Fruit fly (Drosophila melanogaster) whole organism, larva: ENCODE measurements around the gene BI-1.

Source experiments
- noc ChIP-seq: fragments of 200-800 bp; sonication (Bioruptor generic); optimal IDR thresholded peaks from 3 replicates; lab custom pipeline; 2019; ENCODE audit warnings: missing biosample characterization, mild to moderate bottlenecking, missing genetic modification characterization, moderate library complexity

Gene BI-1

DNA sequence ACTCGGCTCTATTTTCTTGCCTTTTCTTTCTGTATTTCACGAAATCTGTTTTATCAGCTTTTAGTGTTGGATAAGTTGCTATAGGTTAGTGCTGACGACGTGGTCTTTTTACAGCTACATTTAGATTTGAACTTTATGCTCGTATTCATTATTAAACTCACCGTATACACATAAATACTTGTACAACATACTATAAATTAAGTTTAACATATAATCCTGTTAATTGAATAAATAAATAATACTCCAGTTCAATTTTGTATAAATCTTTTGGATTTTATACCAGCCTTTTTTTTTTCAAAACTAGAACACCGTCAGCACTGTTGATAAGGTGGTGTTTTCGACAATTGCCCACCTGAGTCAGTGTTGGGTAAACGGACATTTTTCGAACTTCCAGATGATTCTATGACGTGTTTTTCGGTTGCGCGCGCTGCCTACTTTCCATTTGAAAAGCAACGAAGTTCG is at the start of gene BI-1:
BI-1 (minus strand) TSS at position 51 of the 462 bp plus-strand sequence.
- peak; percentile 82 for TF ChIP-seq noc (tag; lab: Kevin White, UChicago)

DNA sequence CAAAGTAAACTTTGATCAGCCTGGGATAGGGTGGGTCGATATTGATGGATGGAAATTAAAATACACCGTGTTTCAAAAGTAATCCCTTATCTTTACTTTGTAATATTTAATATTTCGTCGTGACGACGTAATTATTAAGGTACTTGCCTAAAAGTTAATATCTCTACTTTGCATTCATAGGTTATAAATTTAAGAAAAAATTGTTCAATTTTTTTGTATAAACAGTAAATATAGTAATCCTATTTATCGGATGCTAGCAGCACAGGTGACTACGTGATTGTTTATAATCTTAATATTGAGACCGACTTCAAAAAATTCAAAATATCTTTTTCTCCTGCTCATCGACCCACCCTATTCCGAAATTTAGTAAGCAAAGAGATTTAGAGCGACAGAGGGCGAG is 49.4 kb upstream of the BI-1 start:
- TF ChIP-seq noc (tag; lab: Kevin White, UChicago), result peak; percentile 27

DNA sequence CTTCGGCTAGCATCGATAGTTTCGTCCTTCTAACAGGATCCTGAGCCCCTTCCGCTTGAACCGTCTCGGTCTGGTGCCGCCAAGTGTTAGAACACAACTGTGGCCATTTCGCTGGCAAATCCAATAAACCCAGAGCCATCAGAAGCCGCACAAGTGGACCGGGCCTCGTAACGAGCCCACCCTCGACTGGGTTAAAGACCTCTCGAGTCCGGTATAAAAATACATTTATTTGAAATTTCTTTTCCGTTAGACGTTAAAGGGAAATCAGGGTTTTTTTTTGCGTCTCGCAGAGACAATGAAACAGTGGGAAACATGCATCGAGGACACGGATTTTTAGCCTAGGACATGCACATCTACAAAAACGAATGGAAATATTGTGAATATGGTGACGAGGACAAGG is 47.5 kb upstream of the BI-1 start, which contains the start of gene Culd:
Culd (minus strand) TSS at position 101 of the 400 bp plus-strand sequence.
- TF ChIP-seq noc (tag; lab: Kevin White, UChicago), result no peak

- TF ChIP-seq noc (tag; lab: Kevin White, UChicago), result no peak
Measured at dm6 chr3L:8347346-8347745, 38.6 kb upstream of the BI-1 start.

- peak; percentile 81 for TF ChIP-seq noc (tag; lab: Kevin White, UChicago)
Measured at dm6 chr3L:8346100-8346980, 37.6 kb upstream of the BI-1 start, which contains the start of the genes CG7182 and GAPcenA. Gene CG7182 (minus strand): TSS chr3L:8346382. Gene GAPcenA (plus strand): TSS chr3L:8346561.

DNA sequence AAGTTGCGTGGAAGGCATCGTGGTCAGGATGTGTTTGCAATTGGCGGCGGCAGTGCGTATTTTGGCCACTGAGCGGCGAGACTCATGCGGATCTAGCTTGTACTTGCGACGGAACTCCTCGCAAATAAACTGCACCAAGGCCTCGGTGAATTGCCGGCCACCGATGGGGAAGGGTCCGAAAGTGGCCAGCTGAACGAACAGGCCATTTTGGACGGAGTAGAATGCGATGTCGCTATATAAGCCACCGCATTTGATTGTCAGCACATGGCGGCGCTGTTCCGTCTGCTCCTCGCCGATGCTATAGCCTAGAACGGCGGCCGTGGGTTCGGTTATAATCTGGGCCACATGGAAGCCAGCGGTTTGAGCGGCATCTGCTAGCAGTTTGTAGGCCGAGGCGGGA is 36.4 kb upstream of the BI-1 start:
- no peak for TF ChIP-seq noc (tag; lab: Kevin White, UChicago)

DNA sequence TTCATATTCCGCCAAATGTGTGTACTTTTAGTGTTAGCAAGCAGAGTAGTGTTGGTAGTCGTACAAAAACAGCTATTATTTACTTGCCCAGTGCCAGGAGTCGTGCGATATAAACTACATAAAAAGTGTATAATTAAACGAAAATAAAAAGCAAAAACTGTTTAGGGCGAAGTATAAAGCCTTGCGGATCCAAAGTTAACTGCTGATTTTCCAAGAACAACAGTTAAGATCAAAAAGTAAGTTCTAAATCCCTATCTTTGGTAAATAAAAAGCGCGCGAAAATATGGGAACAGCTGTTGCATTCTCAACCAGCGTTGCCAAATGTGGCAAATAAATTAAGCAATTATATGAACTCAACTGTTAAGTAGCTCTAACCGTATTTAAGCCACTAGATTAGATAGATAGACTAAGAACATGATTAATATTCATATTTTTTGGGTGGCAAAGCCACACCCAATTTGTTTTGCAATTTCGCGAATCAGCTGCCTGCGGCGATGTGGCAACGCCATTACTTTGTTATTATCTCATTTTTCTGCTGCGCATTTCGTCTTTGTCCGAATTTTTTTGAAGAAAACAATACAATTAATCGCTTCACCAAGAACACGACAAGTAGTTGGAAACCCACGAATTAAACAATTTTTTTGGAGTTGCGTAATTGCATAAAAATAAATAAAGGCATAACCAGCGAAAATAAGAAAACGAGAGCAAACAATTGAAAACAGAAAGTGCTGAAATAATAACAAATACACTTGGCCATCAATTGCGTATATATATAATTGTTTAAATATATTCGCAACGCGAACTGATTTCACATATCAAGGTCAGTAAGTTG is 31.7 kb upstream of the BI-1 start, which contains the start of the genes Prim1 and CG7083:
Prim1 (plus strand) TSS at position 51 of the 832 bp plus-strand sequence.
CG7083 (plus strand) TSS at position 522 of the 832 bp plus-strand sequence.
- peak; percentile 18 for TF ChIP-seq noc (tag; lab: Kevin White, UChicago)

DNA sequence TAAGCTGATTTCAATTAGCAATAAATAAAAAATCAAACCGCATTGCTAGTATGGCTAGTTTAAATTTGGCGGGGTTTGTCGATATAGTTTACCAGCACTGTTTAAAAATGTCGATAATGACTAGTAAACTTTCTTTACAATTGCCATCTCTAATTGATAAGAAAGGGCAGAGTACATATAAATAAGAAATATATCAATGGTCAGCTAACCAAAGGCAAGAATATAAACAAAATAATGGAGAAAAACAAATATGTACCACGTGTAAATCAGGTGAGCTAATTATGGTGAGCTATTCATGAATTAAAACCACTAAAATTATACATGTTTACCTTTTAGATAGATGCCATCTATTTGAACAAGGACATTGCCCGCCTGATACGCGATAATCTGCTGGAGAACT is 30.2 kb upstream of the BI-1 start, which contains the start of gene Pex2:
Pex2 (plus strand) TSS at position 131 of the 400 bp plus-strand sequence.
- TF ChIP-seq noc (tag; lab: Kevin White, UChicago), result no peak

- TF ChIP-seq noc (tag; lab: Kevin White, UChicago), result no peak
Measured at dm6 chr3L:8336372-8336771, 27.6 kb upstream of the BI-1 start, which contains the start of gene Cpr66Cb. Gene Cpr66Cb (plus strand): TSS chr3L:8336672.

DNA sequence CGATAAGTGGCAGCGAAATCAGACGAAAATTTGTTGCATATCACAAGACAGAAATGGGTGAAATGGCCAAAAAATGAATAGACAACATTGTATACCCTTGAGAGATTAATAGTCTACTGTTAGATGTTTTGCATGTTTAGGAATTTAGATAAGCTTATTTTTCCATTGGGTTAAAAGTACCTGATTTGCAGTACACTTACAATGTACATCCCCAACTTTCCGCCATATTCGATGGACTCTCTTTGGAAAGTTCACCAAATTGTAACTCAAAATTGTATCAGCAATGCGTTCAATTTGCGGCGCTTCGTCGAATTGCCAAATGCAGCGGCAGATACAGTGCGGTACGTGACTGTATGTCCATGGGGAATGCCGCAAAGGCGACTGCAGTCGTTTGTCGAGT is 25.6 kb upstream of the BI-1 start:
- TF ChIP-seq noc (tag; lab: Kevin White, UChicago), result no peak

DNA sequence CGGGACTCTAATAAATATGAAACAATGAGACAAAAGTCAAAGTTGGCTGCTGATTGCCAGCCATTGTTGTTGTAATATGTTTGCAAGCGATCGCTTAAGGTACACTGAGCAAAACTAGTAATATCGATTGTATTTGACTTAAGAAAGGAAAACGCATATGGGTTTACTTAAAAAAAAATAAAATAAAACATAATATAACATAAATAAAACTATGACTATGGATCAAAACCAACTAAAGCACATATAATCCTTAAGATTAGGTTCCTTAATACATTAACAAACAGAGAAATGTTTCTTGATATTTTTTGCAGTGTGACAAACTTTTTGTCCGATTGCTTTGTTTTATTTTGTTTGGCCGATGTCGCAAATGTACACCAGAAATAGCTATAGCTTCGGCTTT is 24.8 kb upstream of the BI-1 start:
- TF ChIP-seq noc (tag; lab: Kevin White, UChicago), result no peak

DNA sequence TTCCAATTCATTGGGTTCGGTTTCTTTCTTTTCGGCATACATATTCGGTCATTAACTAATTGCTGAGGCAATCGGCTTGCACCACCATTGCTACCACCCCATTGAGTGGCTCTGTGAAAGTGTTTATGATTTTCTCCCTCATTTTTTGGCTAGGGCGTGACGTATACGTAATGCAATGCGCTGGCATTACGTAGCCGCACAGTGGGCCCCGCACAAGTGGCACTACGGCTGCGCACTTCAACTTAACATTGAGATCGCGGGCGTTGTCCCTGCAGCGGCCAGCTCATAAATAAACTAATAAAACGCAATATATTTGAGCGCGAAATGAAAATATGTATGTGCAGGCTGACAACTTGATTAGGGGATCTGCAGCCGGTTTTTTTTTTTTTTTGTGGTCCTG is 22.7 kb upstream of the BI-1 start:
- no peak for TF ChIP-seq noc (tag; lab: Kevin White, UChicago)

dm6 chr3L:8329005-8329404 is 20.3 kb upstream of the BI-1 start:
- no peak for TF ChIP-seq noc (tag; lab: Kevin White, UChicago)

DNA sequence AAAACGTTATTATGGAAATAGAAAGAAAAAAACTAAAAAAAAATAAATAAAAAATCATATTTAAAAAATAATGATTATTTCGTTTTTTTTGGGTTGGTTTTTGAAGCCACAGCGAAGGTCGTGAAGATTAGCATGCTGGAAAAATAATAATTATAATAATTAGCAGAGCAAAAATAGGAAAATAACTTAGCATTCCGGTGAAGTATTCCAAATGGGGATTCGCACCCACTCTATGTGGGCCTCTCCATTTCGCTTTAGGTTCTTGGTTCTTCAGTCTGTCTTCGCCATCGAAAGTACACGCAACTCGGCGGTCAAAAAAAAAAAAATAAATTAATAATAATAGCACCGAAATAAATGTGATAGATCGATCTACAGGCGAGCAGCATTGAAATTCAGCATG is 19.5 kb upstream of the BI-1 start, which contains the start of gene CG34462:
CG34462 (plus strand) TSS at position 301 of the 400 bp plus-strand sequence.
- TF ChIP-seq noc (tag; lab: Kevin White, UChicago), result no peak

dm6 chr3L:8325559-8325958 is 16.8 kb upstream of the BI-1 start, which contains the start of gene CG34461:
Gene CG34461 (plus strand): TSS chr3L:8325859.
- no peak for TF ChIP-seq noc (tag; lab: Kevin White, UChicago)
